Worm (Caenorhabditis elegans) whole organism, late embryonic: ENCODE data around the gene F10C2.7.

ENCODE experiments used
- C08G9.2 ChIP-seq: sonication (generic microtip); optimal IDR thresholded peaks from 2 replicates; lab custom pipeline; 2016; ENCODE audit warnings: mild to moderate bottlenecking, missing genetic modification characterization, moderate library complexity, missing compliant biosample characterization
- F13H6.1 ChIP-seq: sonication (generic microtip); optimal IDR thresholded peaks from 2 replicates; lab custom pipeline; 2016; ENCODE audit warnings: missing genetic modification characterization, missing compliant biosample characterization
- K02D7.2 ChIP-seq: sonication (generic microtip); optimal IDR thresholded peaks from 2 replicates; lab custom pipeline; 2017; ENCODE audit warnings: mild to moderate bottlenecking, missing genetic modification characterization, missing compliant biosample characterization
- K09A11.1 ChIP-seq: sonication (generic microtip); optimal IDR thresholded peaks from 2 replicates; lab custom pipeline; 2017; ENCODE audit warnings: antibody characterized with exemption, mild to moderate bottlenecking, missing genetic modification characterization, missing compliant biosample characterization; ENCODE audit not compliant: insufficient read depth
- Y22D7AL.16 ChIP-seq: sonication (generic microtip); optimal IDR thresholded peaks from 2 replicates; lab custom pipeline; 2016; ENCODE audit warnings: missing genetic modification characterization, missing compliant biosample characterization
- ahr-1 ChIP-seq: sonication (generic microtip); optimal IDR thresholded peaks from 2 replicates; lab custom pipeline; 2016; ENCODE audit warnings: missing genetic modification characterization, missing compliant biosample characterization
- ama-1 ChIP-seq: fragments of 150-350 bp; optimal IDR thresholded peaks from 2 replicates; lab custom pipeline; 2014
- ceh-19 ChIP-seq: fragments of 200-800 bp; sonication (Bioruptor generic); optimal IDR thresholded peaks from 2 replicates; lab custom pipeline; 2018; ENCODE audit warnings: mild to moderate bottlenecking, missing genetic modification characterization, missing compliant biosample characterization
- ceh-22 ChIP-seq: sonication (generic microtip); optimal IDR thresholded peaks from 2 replicates; lab custom pipeline; 2017; ENCODE audit warnings: missing biosample characterization, missing genetic modification characterization
- ceh-24 ChIP-seq: sonication (generic microtip); optimal IDR thresholded peaks from 2 replicates; lab custom pipeline; 2016; ENCODE audit warnings: mild to moderate bottlenecking, missing genetic modification characterization, missing compliant biosample characterization
- ceh-30 ChIP-seq: fragments of 150-350 bp; optimal IDR thresholded peaks from 2 replicates; lab custom pipeline; 2014; ENCODE audit warnings: missing biosample characterization, missing genetic modification characterization
- ceh-31 ChIP-seq: sonication (generic microtip); optimal IDR thresholded peaks from 2 replicates; lab custom pipeline; 2016; ENCODE audit warnings: missing genetic modification characterization, missing compliant biosample characterization
- ceh-45 ChIP-seq: fragments of 200-800 bp; sonication (Bioruptor generic); IDR thresholded peaks from 2 replicates; pipeline ENCODE4 v1.3.6; 2022; ENCODE audit warnings: missing genetic modification reagents, missing genetic modification characterization, missing compliant biosample characterization
- ceh-6 ChIP-seq: fragments of 200-800 bp; sonication (Bioruptor generic); optimal IDR thresholded peaks from 2 replicates; lab custom pipeline; 2018; ENCODE audit warnings: mild to moderate bottlenecking, missing genetic modification characterization, missing compliant biosample characterization
- ceh-9 ChIP-seq: sonication (generic microtip); optimal IDR thresholded peaks from 2 replicates; lab custom pipeline; 2016; ENCODE audit warnings: mild to moderate bottlenecking, missing genetic modification characterization, inconsistent platforms, missing compliant biosample characterization
- che-1 ChIP-seq: sonication (generic microtip); optimal IDR thresholded peaks from 2 replicates; lab custom pipeline; 2016; ENCODE audit warnings: mild to moderate bottlenecking, missing genetic modification characterization, missing compliant biosample characterization
- dmd-4 ChIP-seq: sonication (generic microtip); optimal IDR thresholded peaks from 2 replicates; lab custom pipeline; 2016; ENCODE audit warnings: borderline replicate concordance, missing genetic modification characterization, missing compliant biosample characterization
- elt-2 ChIP-seq: sonication (generic microtip); optimal IDR thresholded peaks from 2 replicates; lab custom pipeline; 2016; ENCODE audit warnings: missing genetic modification reagents, missing genetic modification characterization, missing compliant biosample characterization
- elt-4 ChIP-seq: sonication (generic microtip); optimal IDR thresholded peaks from 2 replicates; lab custom pipeline; 2016; ENCODE audit warnings: missing genetic modification characterization, missing compliant biosample characterization
- ets-4 ChIP-seq: sonication (generic microtip); optimal IDR thresholded peaks from 2 replicates; lab custom pipeline; 2016; ENCODE audit warnings: missing genetic modification characterization, missing compliant biosample characterization
- hlh-13 ChIP-seq: fragments of 200-800 bp; sonication (Bioruptor generic); optimal IDR thresholded peaks from 2 replicates; lab custom pipeline; 2018; ENCODE audit warnings: mild to moderate bottlenecking, missing genetic modification characterization, missing compliant biosample characterization
- hlh-15 ChIP-seq: sonication (generic microtip); optimal IDR thresholded peaks from 2 replicates; lab custom pipeline; 2016; ENCODE audit warnings: missing genetic modification characterization, missing compliant biosample characterization
- hlh-30 ChIP-seq: sonication (generic microtip); optimal IDR thresholded peaks from 2 replicates; lab custom pipeline; 2017; ENCODE audit warnings: antibody characterized with exemption, missing genetic modification characterization, missing compliant biosample characterization; ENCODE audit not compliant: insufficient read depth
- lim-6 ChIP-seq: sonication (generic microtip); optimal IDR thresholded peaks from 2 replicates; lab custom pipeline; 2016; ENCODE audit warnings: missing genetic modification characterization, missing compliant biosample characterization
- lin-11 ChIP-seq: fragments of 200-800 bp; sonication (Bioruptor generic); optimal IDR thresholded peaks from 2 replicates; lab custom pipeline; 2018; ENCODE audit warnings: mild to moderate bottlenecking, missing genetic modification characterization, missing compliant biosample characterization
- madf-2 ChIP-seq: sonication (generic microtip); optimal IDR thresholded peaks from 2 replicates; lab custom pipeline; 2017; ENCODE audit warnings: missing genetic modification characterization, missing compliant biosample characterization
- nhr-11 ChIP-seq: fragments of 150-350 bp; optimal IDR thresholded peaks from 2 replicates; lab custom pipeline; 2014; ENCODE audit warnings: missing biosample characterization, missing genetic modification characterization
- nhr-232 ChIP-seq: sonication (generic microtip); optimal IDR thresholded peaks from 2 replicates; lab custom pipeline; 2016; ENCODE audit warnings: missing genetic modification characterization, missing compliant biosample characterization
- odd-2 ChIP-seq: sonication (generic microtip); optimal IDR thresholded peaks from 2 replicates; lab custom pipeline; 2017; ENCODE audit warnings: antibody characterized with exemption, mild to moderate bottlenecking, missing genetic modification characterization, missing compliant biosample characterization
- pha-2 ChIP-seq: sonication (generic microtip); optimal IDR thresholded peaks from 2 replicates; lab custom pipeline; 2017; ENCODE audit warnings: mild to moderate bottlenecking, missing genetic modification characterization, missing compliant biosample characterization
- pqm-1 ChIP-seq: sonication (generic microtip); optimal IDR thresholded peaks from 2 replicates; lab custom pipeline; 2016; ENCODE audit warnings: missing genetic modification characterization, missing compliant biosample characterization
- sdc-2 ChIP-seq: sonication (generic microtip); optimal IDR thresholded peaks from 2 replicates; lab custom pipeline; 2016; ENCODE audit warnings: missing genotype, missing genetic modification characterization, missing compliant biosample characterization
- sox-2 ChIP-seq: fragments of 200-800 bp; sonication (Bioruptor generic); IDR thresholded peaks from 2 replicates; pipeline ENCODE4 v1.3.6; 2022; ENCODE audit warnings: missing genetic modification reagents, missing genetic modification characterization, missing compliant biosample characterization
- sox-4 ChIP-seq: sonication (generic microtip); optimal IDR thresholded peaks from 2 replicates; lab custom pipeline; 2017; ENCODE audit warnings: mild to moderate bottlenecking, missing genetic modification characterization, inconsistent platforms, missing compliant biosample characterization
- tbx-2 ChIP-seq: sonication (generic microtip); optimal IDR thresholded peaks from 2 replicates; lab custom pipeline; 2016; ENCODE audit warnings: missing genetic modification characterization, missing compliant biosample characterization
- tbx-7 ChIP-seq: sonication (generic microtip); optimal IDR thresholded peaks from 2 replicates; lab custom pipeline; 2016; ENCODE audit warnings: missing genotype, missing genetic modification characterization, missing compliant biosample characterization
- unc-3 ChIP-seq, 2 experiments: fragments of 200-800 bp in 1 of 2; sonication (Bioruptor generic) in 1 of 2; sonication (generic microtip) in 1 of 2; conservative IDR thresholded peaks in 1 of 2; optimal IDR thresholded peaks in 1 of 2; 2 replicates each; pipeline versions ENCODE4 v1.3.6 to Lab custom; 2016 to 2022; ENCODE audit warnings: missing compliant biosample characterization in 2 of 2, missing genetic modification characterization in 2 of 2, missing genetic modification reagents in 1 of 2
- unc-55 ChIP-seq: sonication (generic microtip); optimal IDR thresholded peaks from 2 replicates; lab custom pipeline; 2017; ENCODE audit warnings: missing biosample characterization, missing genetic modification reagents, missing genetic modification characterization
- zip-5 ChIP-seq: sonication (generic microtip); optimal IDR thresholded peaks from 2 replicates; lab custom pipeline; 2016; ENCODE audit warnings: missing genetic modification characterization, missing compliant biosample characterization
- ztf-16 ChIP-seq: sonication (generic microtip); optimal IDR thresholded peaks from 2 replicates; lab custom pipeline; 2017; ENCODE audit warnings: missing genetic modification characterization, missing compliant biosample characterization

F10C2.7 gene

ce11 chrV:12080274-12080673 lies 26.6 kb downstream of the F10C2.7 start, which contains the start of gene R07B7.9:
Gene R07B7.9 (minus strand): TSS chrV:12080374.
- TF ChIP-seq tbx-7 (tag; lab: Kevin White, UChicago), result no peak
- TF ChIP-seq K02D7.2 (tag; lab: Kevin White, UChicago), result no peak
- TF ChIP-seq Y22D7AL.16, result no peak

ce11 chrV:12082932-12083331 lies 29.2 kb downstream of the F10C2.7 start, which contains the start of gene R07B7.10:
Gene R07B7.10 (plus strand): TSS chrV:12083216.
- TF ChIP-seq ama-1 (lab: Kevin White, UChicago), result no peak
- no peak for TF ChIP-seq sox-2 (GFP tag; lab: Robert Waterston, UW)
- no peak for TF ChIP-seq K09A11.1 (tag; lab: Kevin White, UChicago)
- TF ChIP-seq ets-4 (tag; lab: Kevin White, UChicago), result no peak
- TF ChIP-seq madf-2 (tag; lab: Kevin White, UChicago), result no peak
- TF ChIP-seq odd-2 (tag; lab: Kevin White, UChicago), result no peak
- TF ChIP-seq K02D7.2 (tag; lab: Kevin White, UChicago), result no peak
- no peak for TF ChIP-seq hlh-30 (tag; lab: Kevin White, UChicago)
- TF ChIP-seq dmd-4 (tag; lab: Kevin White, UChicago), result no peak
- TF ChIP-seq ztf-16 (tag; lab: Kevin White, UChicago), result no peak
- no peak for TF ChIP-seq ceh-6 (GFP tag; lab: Kevin White, UChicago)
- no peak for TF ChIP-seq hlh-13 (GFP tag; lab: Kevin White, UChicago)
- no peak for TF ChIP-seq unc-55 (GFP tag; lab: Kevin White, UChicago)
- TF ChIP-seq, all 69 proteins: peak for 0

ce11 chrV:12084216-12084615 lies 30.5 kb downstream of the F10C2.7 start, which contains the start of gene R07B7.8:
Gene R07B7.8 (minus strand): TSS chrV:12084316.
- TF ChIP-seq ceh-9 (tag; lab: Kevin White, UChicago), result no peak
- no peak for TF ChIP-seq hlh-15
- no peak for TF ChIP-seq che-1 (tag; lab: Kevin White, UChicago)
- TF ChIP-seq ceh-30 (tag; lab: Kevin White, UChicago), result no peak
- no peak for TF ChIP-seq lim-6
- no peak for TF ChIP-seq sox-4 (tag; lab: Kevin White, UChicago)
- no peak for TF ChIP-seq unc-55 (GFP tag; lab: Kevin White, UChicago)
- TF ChIP-seq zip-5 (tag; lab: Kevin White, UChicago), result no peak
- no peak for TF ChIP-seq Y22D7AL.16
- TF ChIP-seq lin-11 (tag; lab: Kevin White, UChicago), result no peak
- no peak for TF ChIP-seq sdc-2
- TF ChIP-seq ceh-24 (tag; lab: Kevin White, UChicago), result no peak
- no peak for TF ChIP-seq tbx-7 (tag; lab: Kevin White, UChicago)
- TF ChIP-seq C08G9.2 (tag; lab: Kevin White, UChicago), result no peak
- TF ChIP-seq ets-4 (tag; lab: Kevin White, UChicago), result no peak
- TF ChIP-seq ceh-22, result no peak
- no peak for TF ChIP-seq nhr-11 (tag; lab: Kevin White, UChicago)
- no peak for TF ChIP-seq ceh-31 (tag; lab: Kevin White, UChicago)

ce11 chrV:12085867-12086634 lies 32.4 kb downstream of the F10C2.7 start:
- TF ChIP-seq elt-2 (tag; lab: Kevin White, UChicago) (peak; percentile 90), ahr-1 (tag; lab: Kevin White, UChicago) (no peak)

ce11 chrV:12086934-12087333 lies 33.2 kb downstream of the F10C2.7 start, which contains the start of gene gana-1:
Gene gana-1 (plus strand): TSS chrV:12087234.
- TF ChIP-seq che-1 (tag; lab: Kevin White, UChicago), result no peak
- no peak for TF ChIP-seq pqm-1
- TF ChIP-seq sox-4 (tag; lab: Kevin White, UChicago), result no peak
- TF ChIP-seq ceh-45 (GFP tag; lab: Robert Waterston, UW), result no peak
- no peak for TF ChIP-seq pha-2 (tag; lab: Kevin White, UChicago)
- no peak for TF ChIP-seq ceh-19
- no peak for TF ChIP-seq unc-3 (GFP tag; conservative IDR thresholded peaks at IDR 0.05; lab: Robert Waterston, UW)
- TF ChIP-seq unc-3 (tag; optimal IDR thresholded peaks at IDR 0.05; lab: Kevin White, UChicago), result no peak
- TF ChIP-seq K02D7.2 (tag; lab: Kevin White, UChicago), result no peak
- TF ChIP-seq F13H6.1, result no peak
- no peak for TF ChIP-seq lin-11 (tag; lab: Kevin White, UChicago)
- no peak for TF ChIP-seq ets-4 (tag; lab: Kevin White, UChicago)
- no peak for TF ChIP-seq zip-5 (tag; lab: Kevin White, UChicago)
- TF ChIP-seq ceh-31 (tag; lab: Kevin White, UChicago), result no peak
- no peak for TF ChIP-seq elt-4
- no peak for TF ChIP-seq nhr-232 (tag; lab: Kevin White, UChicago)
- no peak for TF ChIP-seq tbx-2 (tag; lab: Kevin White, UChicago)
- TF ChIP-seq lim-6, result no peak
